Worm (Caenorhabditis elegans) whole organism, mixed stage, embryonic: ENCODE measurements around the gene W03C9.5.

Source experiments
- ceh-39 ChIP-seq: fragments of 150-350 bp; optimal IDR thresholded peaks from 2 replicates; lab custom pipeline; 2014; ENCODE audit warnings: missing biosample characterization, missing genetic modification characterization
- ceh-43 ChIP-seq: fragments of 200-800 bp; sonication (Bioruptor generic); optimal IDR thresholded peaks from 2 replicates; lab custom pipeline; 2018; ENCODE audit warnings: mild to moderate bottlenecking, missing genetic modification characterization, moderate library complexity, missing compliant biosample characterization
- ceh-83 ChIP-seq: fragments of 200-800 bp; sonication (Bioruptor generic); optimal IDR thresholded peaks from 2 replicates; lab custom pipeline; 2018; ENCODE audit warnings: mild to moderate bottlenecking, missing genetic modification characterization, missing compliant biosample characterization
- ces-1 ChIP-seq: fragments of 150-350 bp; optimal IDR thresholded peaks from 2 replicates; lab custom pipeline; 2014; ENCODE audit warnings: missing biosample characterization, missing genetic modification reagents, missing genetic modification characterization
- lsy-2 ChIP-seq: fragments of 150-350 bp; optimal IDR thresholded peaks from 2 replicates; lab custom pipeline; 2014; ENCODE audit warnings: missing biosample characterization, missing genetic modification characterization
- nhr-28 ChIP-seq: fragments of 150-350 bp; optimal IDR thresholded peaks from 2 replicates; lab custom pipeline; 2014; ENCODE audit warnings: missing biosample characterization, missing genetic modification characterization
- pha-4 ChIP-seq: fragments of 150-350 bp; optimal IDR thresholded peaks from 2 replicates; lab custom pipeline; 2018; ENCODE audit warnings: missing biosample characterization, missing genetic modification reagents, missing genetic modification characterization
- snpc-4 ChIP-seq: fragments of 150-350 bp; optimal IDR thresholded peaks from 2 replicates; lab custom pipeline; 2014; ENCODE audit warnings: missing biosample characterization, missing genetic modification characterization
- tbx-8 ChIP-seq: fragments of 200-800 bp; sonication (Bioruptor generic); optimal IDR thresholded peaks from 2 replicates; lab custom pipeline; 2018; ENCODE audit warnings: mild to moderate bottlenecking, missing genetic modification characterization, moderate library complexity, missing compliant biosample characterization
- unc-39 ChIP-seq: fragments of 150-350 bp; optimal IDR thresholded peaks from 2 replicates; lab custom pipeline; 2014; ENCODE audit warnings: missing biosample characterization, missing genetic modification characterization
- unc-62 ChIP-seq: fragments of 150-350 bp; optimal IDR thresholded peaks from 2 replicates; lab custom pipeline; 2014; ENCODE audit warnings: missing biosample characterization, missing genetic modification reagents, missing genetic modification characterization
- zip-8 ChIP-seq: fragments of 150-350 bp; optimal IDR thresholded peaks from 2 replicates; lab custom pipeline; 2014; ENCODE audit warnings: missing biosample characterization, missing genetic modification characterization
- ztf-11 ChIP-seq: fragments of 150-350 bp; optimal IDR thresholded peaks from 2 replicates; lab custom pipeline; 2014; ENCODE audit warnings: missing biosample characterization, missing genetic modification characterization

DNA sequence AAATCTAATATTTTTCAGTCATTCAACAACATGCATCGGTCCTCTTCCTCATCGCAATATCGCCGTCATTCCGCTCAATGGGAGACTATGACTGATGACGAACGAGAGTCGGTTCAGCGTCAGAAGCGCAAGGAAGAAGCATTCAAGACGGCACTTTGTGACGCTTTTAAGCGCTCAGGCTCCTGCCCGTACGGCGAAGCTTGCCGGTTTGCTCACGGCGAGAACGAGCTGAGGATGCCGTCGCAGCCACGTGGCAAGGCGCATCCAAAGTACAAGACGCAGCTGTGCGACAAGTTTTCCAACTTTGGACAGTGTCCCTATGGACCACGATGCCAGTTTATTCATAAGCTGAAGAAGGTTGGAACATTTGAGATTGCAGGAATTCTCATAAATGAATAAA, 1.7 kb upstream of the W03C9.5 start:
- no peak for TF ChIP-seq ztf-11 (tag; lab: Kevin White, UChicago)
- no peak for TF ChIP-seq tbx-8
- no peak for TF ChIP-seq pha-4 (tag; lab: Kevin White, UChicago)
- TF ChIP-seq ceh-83 (GFP tag; lab: Kevin White, UChicago) = no peak
- TF ChIP-seq zip-8 = no peak
- no peak for TF ChIP-seq unc-39 (tag; lab: Kevin White, UChicago)
- TF ChIP-seq ces-1 (GFP tag; lab: Kevin White, UChicago) = no peak
- no peak for TF ChIP-seq lsy-2 (tag; lab: Kevin White, UChicago)
- TF ChIP-seq nhr-28 (tag; lab: Kevin White, UChicago) = no peak
- TF ChIP-seq unc-62 = no peak
- TF ChIP-seq ceh-39 (tag; lab: Kevin White, UChicago) = no peak
- no peak for TF ChIP-seq ceh-43
- TF ChIP-seq snpc-4 = no peak
